Fruit fly (Drosophila melanogaster) whole organism, embryonic: ENCODE data around the gene Acp29AB.

Experiments
- Awh ChIP-seq: fragments of 200-800 bp; sonication (Bioruptor generic); IDR thresholded peaks from 2 replicates; pipeline ENCODE4, ENCODE4 v1.3.6; 2022; ENCODE audit warnings: missing biosample characterization, missing genetic modification characterization
- CG10321 ChIP-seq: fragments of 200-800 bp; sonication (Bioruptor generic); IDR thresholded peaks from 2 replicates; pipeline ENCODE4 v1.3.6; 2022; ENCODE audit warnings: missing biosample characterization, missing genetic modification characterization
- CG11696 ChIP-seq: fragments of 200-800 bp; sonication (Bioruptor generic); IDR thresholded peaks from 2 replicates; pipeline ENCODE4 v1.3.6; 2022; ENCODE audit warnings: missing biosample characterization, missing genetic modification characterization
- CG12104 ChIP-seq: fragments of 200-800 bp; sonication (Bioruptor generic); optimal IDR thresholded peaks from 3 replicates; lab custom pipeline; 2016; ENCODE audit warnings: missing biosample characterization, missing genetic modification characterization
- CG12391 ChIP-seq: fragments of 200-800 bp; sonication (Bioruptor generic); optimal IDR thresholded peaks from 3 replicates; lab custom pipeline; 2018; ENCODE audit warnings: missing biosample characterization, mild to moderate bottlenecking, missing genetic modification characterization, moderate library complexity
- CG13296 ChIP-seq: fragments of 200-800 bp; sonication (Bioruptor generic); optimal IDR thresholded peaks from 3 replicates; lab custom pipeline; 2018; ENCODE audit warnings: missing biosample characterization, mild to moderate bottlenecking, missing genetic modification characterization
- CG14050 ChIP-seq: fragments of 200-800 bp; sonication (Bioruptor generic); IDR thresholded peaks from 3 replicates; pipeline ENCODE4 v1.3.6; 2022; ENCODE audit warnings: missing biosample characterization, missing genetic modification characterization
- CG14965 ChIP-seq: fragments of 200-800 bp; sonication (Bioruptor generic); optimal IDR thresholded peaks from 2 replicates; lab custom pipeline; 2016; ENCODE audit warnings: missing biosample characterization, missing genetic modification characterization, borderline replicate concordance
- CG1602 ChIP-seq: fragments of 200-800 bp; sonication (Bioruptor generic); optimal IDR thresholded peaks from 3 replicates; lab custom pipeline; 2016; ENCODE audit warnings: missing biosample characterization, missing genetic modification characterization
- CG17612 ChIP-seq: fragments of 200-800 bp; sonication (Bioruptor generic); IDR thresholded peaks from 2 replicates; pipeline ENCODE4 v1.3.6; 2022; ENCODE audit warnings: missing biosample characterization, missing genetic modification characterization
- CG18599 ChIP-seq: fragments of 200-800 bp; sonication (Bioruptor generic); optimal IDR thresholded peaks from 3 replicates; lab custom pipeline; 2017; ENCODE audit warnings: missing biosample characterization, missing genetic modification characterization, mild to moderate bottlenecking, moderate library complexity, missing genetic modification reagents
- CG2875 ChIP-seq: fragments of 200-800 bp; sonication (Bioruptor generic); optimal IDR thresholded peaks from 2 replicates; lab custom pipeline; 2017; ENCODE audit warnings: missing biosample characterization, mild to moderate bottlenecking, missing genetic modification characterization, missing genetic modification reagents
- CG4730 ChIP-seq: fragments of 200-800 bp; sonication (Bioruptor generic); IDR thresholded peaks from 2 replicates; pipeline ENCODE4 v1.3.6; 2022; ENCODE audit warnings: missing biosample characterization, missing genetic modification characterization
- CG6272 ChIP-seq: fragments of 200-800 bp; sonication (Bioruptor generic); IDR thresholded peaks from 2 replicates; pipeline ENCODE4 v1.3.6; 2022; ENCODE audit warnings: missing biosample characterization, missing genetic modification characterization
- CG8089 ChIP-seq: fragments of 200-800 bp; sonication (Bioruptor generic); optimal IDR thresholded peaks from 3 replicates; lab custom pipeline; 2016; ENCODE audit warnings: missing biosample characterization, missing genetic modification characterization
- CG9932 ChIP-seq: fragments of 200-800 bp; sonication (Bioruptor generic); IDR thresholded peaks from 2 replicates; pipeline ENCODE4 v1.3.6; 2022; ENCODE audit warnings: missing biosample characterization, missing genetic modification characterization
- CHES-1-like ChIP-seq: fragments of 200-800 bp; sonication (Bioruptor generic); optimal IDR thresholded peaks from 2 replicates; lab custom pipeline; 2016; ENCODE audit warnings: missing biosample characterization, missing genetic modification characterization
- Chrac-16 ChIP-seq: fragments of 200-800 bp; sonication (Bioruptor generic); optimal IDR thresholded peaks from 3 replicates; lab custom pipeline; 2016; ENCODE audit warnings: missing biosample characterization, missing genetic modification characterization
- Doc3 ChIP-seq: fragments of 200-800 bp; sonication (Bioruptor generic); IDR thresholded peaks from 3 replicates; pipeline ENCODE4 v1.3.6; 2022; ENCODE audit warnings: missing biosample characterization, missing genetic modification characterization; ENCODE audit not compliant: partially characterized antibody
- Ets65A ChIP-seq: fragments of 200-800 bp; sonication (Bioruptor generic); peaks from one replicate; lab custom pipeline; 2016; ENCODE audit warnings: missing biosample characterization, missing genetic modification characterization
- Gug ChIP-seq: fragments of 200-800 bp; sonication (Bioruptor generic); IDR thresholded peaks from 4 replicates; pipeline ENCODE4 v1.3.6; 2022; ENCODE audit warnings: missing biosample characterization, missing genetic modification characterization
- HLH54F ChIP-seq: fragments of 200-800 bp; sonication (Bioruptor generic); optimal IDR thresholded peaks from 3 replicates; lab custom pipeline; 2016; ENCODE audit warnings: missing biosample characterization, missing genetic modification characterization
- Hmr ChIP-seq: fragments of 200-800 bp; sonication (Bioruptor generic); optimal IDR thresholded peaks from 3 replicates; lab custom pipeline; 2017; ENCODE audit warnings: mild to moderate bottlenecking, missing biosample characterization, missing genetic modification reagents, missing genetic modification characterization
- Myb ChIP-seq: fragments of 200-800 bp; sonication (Bioruptor generic); optimal IDR thresholded peaks from 2 replicates; lab custom pipeline; 2016; ENCODE audit warnings: missing biosample characterization, missing genetic modification characterization
- Stat92E ChIP-seq, 3 experiments: fragments of >200 bp in 2 of 3; fragments of 200-800 bp in 1 of 3; sonication (Bioruptor generic) in 1 of 3; optimal IDR thresholded peaks; 2 replicates each; lab custom pipeline; 2017 to 2019; ENCODE audit warnings: missing biosample characterization in 3 of 3, missing genetic modification characterization in 3 of 3, mild to moderate bottlenecking in 1 of 3, moderate library complexity in 1 of 3
- Trl ChIP-seq, 3 experiments: fragments of >200 bp in 2 of 3; fragments of 200-800 bp in 1 of 3; sonication (Bioruptor generic) in 1 of 3; optimal IDR thresholded peaks; 2 replicates in 1 of 3; 3 replicates in 2 of 3; lab custom pipeline; 2016 to 2017; ENCODE audit warnings: missing biosample characterization in 1 of 3, missing genetic modification characterization in 1 of 3
- Xrp1 ChIP-seq: fragments of 200-800 bp; sonication (Bioruptor generic); IDR thresholded peaks from 2 replicates; pipeline ENCODE4 v1.3.6; 2022; ENCODE audit warnings: missing biosample characterization, missing genetic modification characterization
- YL-1 ChIP-seq: fragments of 200-800 bp; sonication (Bioruptor generic); optimal IDR thresholded peaks from 3 replicates; lab custom pipeline; 2017; ENCODE audit warnings: missing biosample characterization, mild to moderate bottlenecking, missing genetic modification characterization
- amos ChIP-seq: fragments of 200-800 bp; sonication (Bioruptor generic); IDR thresholded peaks from 2 replicates; pipeline ENCODE4 v1.3.6; 2022; ENCODE audit warnings: missing biosample characterization, missing genetic modification characterization; ENCODE audit not compliant: partially characterized antibody
- ase ChIP-seq: fragments of 200-800 bp; sonication (Bioruptor generic); IDR thresholded peaks from 3 replicates; pipeline ENCODE4 v1.3.6; 2022; ENCODE audit warnings: missing biosample characterization, missing genetic modification characterization
- bbx ChIP-seq: fragments of 200-800 bp; sonication (Bioruptor generic); IDR thresholded peaks from 2 replicates; pipeline ENCODE4 v1.3.6; 2022; ENCODE audit warnings: missing biosample characterization, missing genetic modification characterization; ENCODE audit not compliant: partially characterized antibody
- bsh ChIP-seq, 2 experiments: fragments of 200-800 bp; sonication (Bioruptor generic); optimal IDR thresholded peaks; 2 replicates each; lab custom pipeline; 2017 to 2018; ENCODE audit warnings: mild to moderate bottlenecking in 2 of 2, missing biosample characterization in 2 of 2, missing genetic modification characterization in 2 of 2, moderate library complexity in 1 of 2
- chn ChIP-seq: fragments of 200-800 bp; sonication (Bioruptor generic); optimal IDR thresholded peaks from 2 replicates; lab custom pipeline; 2016; ENCODE audit warnings: missing biosample characterization, missing genetic modification characterization
- dysf ChIP-seq: fragments of 200-800 bp; sonication (Bioruptor generic); IDR thresholded peaks from 3 replicates; pipeline ENCODE4 v1.3.6; 2022; ENCODE audit warnings: missing biosample characterization, missing genetic modification characterization
- eyg ChIP-seq: fragments of 200-800 bp; sonication (Bioruptor generic); optimal IDR thresholded peaks from 3 replicates; lab custom pipeline; 2016; ENCODE audit warnings: missing biosample characterization, missing genetic modification characterization
- inv ChIP-seq: fragments of 200-800 bp; sonication (Bioruptor generic); IDR thresholded peaks from 2 replicates; pipeline ENCODE4 v1.3.6; 2022; ENCODE audit warnings: missing biosample characterization, missing genetic modification characterization; ENCODE audit not compliant: partially characterized antibody
- jing ChIP-seq: fragments of 200-800 bp; sonication (Bioruptor generic); optimal IDR thresholded peaks from 2 replicates; lab custom pipeline; 2018; ENCODE audit warnings: missing biosample characterization, mild to moderate bottlenecking, missing genetic modification characterization
- kay ChIP-seq: fragments of 200-800 bp; sonication (Bioruptor generic); optimal IDR thresholded peaks from 2 replicates; lab custom pipeline; 2016; ENCODE audit warnings: missing biosample characterization, missing genetic modification characterization
- lov ChIP-seq, 2 experiments: fragments of 200-800 bp in 1 of 2; fragments of >200 bp in 1 of 2; sonication (Bioruptor generic) in 1 of 2; IDR thresholded peaks in 1 of 2; optimal IDR thresholded peaks in 1 of 2; 2 replicates in 1 of 2; 3 replicates in 1 of 2; pipeline versions ENCODE4 v1.3.6 to Lab custom; 2017 to 2022; ENCODE audit warnings: missing biosample characterization in 1 of 2, missing genetic modification characterization in 1 of 2
- pho ChIP-seq: fragments of 200-800 bp; sonication (Bioruptor generic); optimal IDR thresholded peaks from 2 replicates; lab custom pipeline; 2016; ENCODE audit warnings: missing biosample characterization, missing genetic modification characterization
- rib ChIP-seq: fragments of 200-800 bp; sonication (Bioruptor generic); IDR thresholded peaks from 2 replicates; pipeline ENCODE4 v1.3.6; 2022; ENCODE audit warnings: missing biosample characterization, missing genetic modification characterization
- sens ChIP-seq: fragments of 200-800 bp; sonication (Bioruptor generic); peaks from one replicate; lab custom pipeline; 2016; ENCODE audit warnings: missing biosample characterization, missing genetic modification characterization
- so ChIP-seq: fragments of 200-800 bp; sonication (Bioruptor generic); IDR thresholded peaks from 3 replicates; pipeline ENCODE4 v1.3.6; 2022; ENCODE audit warnings: missing biosample characterization, missing genetic modification characterization
- stwl ChIP-seq: fragments of 200-800 bp; sonication (Bioruptor generic); optimal IDR thresholded peaks from 3 replicates; lab custom pipeline; 2018; ENCODE audit warnings: missing biosample characterization, mild to moderate bottlenecking, missing genetic modification characterization, moderate library complexity
- tll ChIP-seq, 2 experiments: fragments of 200-800 bp in 1 of 2; fragments of >200 bp in 1 of 2; sonication (Bioruptor generic) in 1 of 2; optimal IDR thresholded peaks; 2 replicates each; lab custom pipeline; 2017 to 2019; ENCODE audit warnings: missing biosample characterization in 2 of 2, missing genetic modification characterization in 2 of 2, mild to moderate bottlenecking in 1 of 2, moderate library complexity in 1 of 2
- ttk ChIP-seq: fragments of 200-800 bp; sonication (Bioruptor generic); IDR thresholded peaks from 2 replicates; pipeline ENCODE4 v2.1.2; 2022; ENCODE audit warnings: missing biosample characterization, missing genetic modification characterization
- zen ChIP-seq: fragments of 200-800 bp; sonication (Bioruptor generic); optimal IDR thresholded peaks from 3 replicates; lab custom pipeline; 2018; ENCODE audit warnings: missing biosample characterization, mild to moderate bottlenecking, missing genetic modification characterization, moderate library complexity
- zfh1 ChIP-seq: fragments of 200-800 bp; sonication (Bioruptor generic); IDR thresholded peaks from 3 replicates; pipeline ENCODE4 v1.3.6; 2022; ENCODE audit warnings: missing biosample characterization, missing genetic modification characterization

Acp29AB gene

DNA sequence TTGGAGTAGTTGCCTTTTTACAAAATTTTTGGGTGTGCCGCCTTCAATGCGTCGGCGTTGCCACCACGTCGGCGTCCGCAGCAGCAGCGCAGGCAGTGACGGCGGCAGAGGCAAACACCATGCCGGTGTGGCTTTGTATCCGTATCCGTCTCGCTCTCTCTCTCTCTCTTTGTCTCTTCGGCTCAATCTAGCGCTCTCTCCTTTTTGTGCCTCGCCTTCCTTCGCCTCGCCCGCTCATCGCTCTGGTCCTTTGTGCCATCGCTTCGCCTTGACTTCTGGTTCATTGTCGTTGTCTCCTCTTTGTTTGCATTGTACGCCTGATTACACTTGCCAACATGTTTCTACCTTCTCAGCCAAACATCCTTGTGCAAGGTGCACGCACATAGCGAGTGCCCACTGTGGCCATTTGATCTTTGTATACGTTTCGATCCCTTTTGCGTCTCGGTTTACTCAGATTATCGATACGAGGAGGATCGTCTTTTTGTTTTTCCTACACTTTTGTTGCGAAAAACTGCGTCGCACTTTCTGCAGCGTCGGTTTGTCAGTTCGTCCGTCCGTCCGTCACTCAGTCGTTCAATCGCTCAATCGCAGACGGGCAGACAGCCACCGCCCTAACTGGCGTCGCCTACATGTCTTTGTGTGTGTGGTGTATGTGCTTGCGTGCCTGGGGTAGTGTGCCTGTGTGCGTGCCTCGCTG, 23.5 kb upstream of the Acp29AB start (continued):
- TF ChIP-seq Awh (GFP tag; lab: Robert Waterston, UW) (no peak; the same call in 1 of the 2 replicates), amos (0 out of 2 replicates have a peak, but pooled peaks have one; percentile 17), ttk (no peak), zfh1 (0 out of 3 replicates have a peak, but pooled peaks have one; percentile 2), rib (0 out of 2 replicates have a peak, but pooled peaks have one; percentile 12), tll (GFP tag; optimal IDR thresholded peaks at IDR 0.05; lab: Kevin White, UChicago) (peak in 1 of 2 experiments; percentile 99), so (GFP tag; lab: Robert Waterston, UW) (no peak), CG9932 (peak; percentile 31; the same call in 1 of the 2 replicates), eyg (GFP tag; lab: Kevin White, UChicago) (no peak), Ets65A (peak; percentile 62), dysf (GFP tag; lab: Robert Waterston, UW) (0 out of 3 replicates have a peak, but pooled peaks have one; percentile 30), jing (GFP tag; lab: Kevin White, UChicago) (no peak), CG11696 (GFP tag; lab: Robert Waterston, UW) (no peak), Chrac-16 (no peak), Gug (GFP tag; lab: Robert Waterston, UW) (no peak), Hmr (GFP tag; lab: Kevin White, UChicago) (peak; percentile 24), CG17612 (no peak), CG6272 (GFP tag; lab: Robert Waterston, UW) (no peak), bsh (GFP tag; optimal IDR thresholded peaks at IDR 0.05; lab: Kevin White, UChicago) (peak in 1 of 2 experiments; percentile 70), CG14965 (GFP tag; lab: Kevin White, UChicago) (no peak), Trl (optimal IDR thresholded peaks at IDR 0.05; lab: Kevin White, UChicago) (peak; percentile 73 to 90), Trl (GFP tag; optimal IDR thresholded peaks at IDR 0.05; lab: Kevin White, UChicago) (peak; percentile 50), Xrp1 (GFP tag; lab: Robert Waterston, UW) (peak; percentile 36; the same call in 1 of the 2 replicates), CG14050 (GFP tag; lab: Robert Waterston, UW) (no peak), CG2875 (GFP tag; lab: Kevin White, UChicago) (no peak), inv (GFP tag; lab: Robert Waterston, UW) (no peak), sens (GFP tag; lab: Kevin White, UChicago) (peak; percentile 72), lov (optimal IDR thresholded peaks at IDR 0.05; lab: Kevin White, UChicago) (peak; percentile 96), lov (GFP tag; IDR thresholded peaks at IDR 0.05; lab: Robert Waterston, UW) (no peak), CG10321 (peak; percentile 24; the same call in 1 of the 2 replicates), chn (GFP tag; lab: Kevin White, UChicago) (peak; percentile 42), CG12391 (no peak), stwl (peak; percentile 6), CG1602 (GFP tag; lab: Kevin White, UChicago) (no peak), kay (GFP tag; lab: Kevin White, UChicago) (no peak), YL-1 (GFP tag; lab: Kevin White, UChicago) (peak; percentile 17), pho (no peak), CG13296 (no peak), HLH54F (GFP tag; lab: Kevin White, UChicago) (no peak), zen (tag; lab: Kevin White, UChicago) (peak; percentile 39), CG18599 (peak; percentile 26), bbx (no peak), Stat92E (GFP tag; optimal IDR thresholded peaks at IDR 0.05; lab: Kevin White, UChicago) (no peak), ase (GFP tag; lab: Robert Waterston, UW) (no peak), CG12104 (no peak), CHES-1-like (GFP tag; lab: Kevin White, UChicago) (no peak), CG8089 (no peak), CG4730 (GFP tag; lab: Robert Waterston, UW) (no peak), Myb (GFP tag; lab: Kevin White, UChicago) (no peak), Doc3 (GFP tag; lab: Robert Waterston, UW) (no peak)
